Worm (Caenorhabditis elegans): ENCODE data around the gene scl-5.

The scl-5 gene

DNA sequence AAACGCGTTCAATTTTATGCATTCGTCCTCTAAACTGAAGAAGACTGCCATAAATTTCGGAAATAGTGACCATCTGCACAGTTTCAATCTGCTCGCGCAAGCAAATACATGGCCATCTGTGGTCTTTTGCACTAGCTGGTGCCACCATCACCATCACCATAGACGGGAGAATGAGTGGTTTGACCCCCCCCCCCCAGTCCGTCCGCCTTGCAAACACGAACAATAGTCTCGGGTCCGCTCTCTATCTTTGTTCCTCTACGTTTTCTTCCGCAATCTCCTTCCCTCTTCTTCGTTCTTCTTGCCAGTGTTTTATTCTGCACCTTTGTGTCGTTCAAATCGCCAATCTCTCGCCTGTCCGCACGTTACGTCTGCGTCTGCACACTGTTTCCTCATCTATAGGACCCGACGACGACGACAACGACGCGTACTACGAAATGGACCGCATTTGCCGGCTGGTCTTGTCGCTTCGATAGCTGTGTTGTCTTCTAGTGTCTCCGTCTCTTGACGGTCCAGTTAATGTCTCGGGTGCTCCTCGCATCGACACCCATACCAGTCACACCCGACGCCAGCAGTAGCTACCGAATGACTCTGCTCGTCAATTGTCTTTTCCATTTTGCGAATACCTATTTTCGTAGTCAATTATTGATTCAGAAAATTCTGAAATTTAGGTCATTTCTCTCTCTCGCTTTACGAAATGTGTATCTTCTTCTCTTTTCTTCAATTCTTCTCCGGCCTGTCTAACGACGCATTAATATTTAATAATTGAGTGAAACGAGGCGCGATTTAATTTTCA, 33.9 kb upstream of the scl-5 start (continued):
- TF ChIP-seq ceh-45 (GFP tag; IDR thresholded peaks at IDR 0.05) (no peak), nhr-232 (tag; optimal IDR thresholded peaks at IDR 0.05) (no peak), T23F11.4 (GFP tag; optimal IDR thresholded peaks at IDR 0.05) (no peak), ceh-14 (tag; optimal IDR thresholded peaks at IDR 0.05) (no peak), ceh-30 (tag; optimal IDR thresholded peaks at IDR 0.05) (no peak), madf-2 (tag; optimal IDR thresholded peaks at IDR 0.05) (peak; percentile 41), ref-2 (tag; optimal IDR thresholded peaks at IDR 0.05) (peak; percentile 59), che-1 (tag; optimal IDR thresholded peaks at IDR 0.05) (peak; percentile 32), elt-2 (tag; optimal IDR thresholded peaks at IDR 0.05) (peak; percentile 1), ceh-22 (tag; optimal IDR thresholded peaks at IDR 0.05) (no peak), hlh-15 (tag; optimal IDR thresholded peaks at IDR 0.05) (no peak), eyg-1 (tag; optimal IDR thresholded peaks at IDR 0.05) (no peak), fax-1 (tag; optimal IDR thresholded peaks at IDR 0.05) (peak; percentile 40), tbx-2 (tag; optimal IDR thresholded peaks at IDR 0.05) (peak; percentile 35), dmd-4 (tag; optimal IDR thresholded peaks at IDR 0.05; ENCODE audit: borderline replicate concordance) (no peak), syd-9 (tag; optimal IDR thresholded peaks at IDR 0.05) (no peak), pax-1 (tag; optimal IDR thresholded peaks at IDR 0.05) (no peak), C38D4.7 (GFP tag; optimal IDR thresholded peaks at IDR 0.05) (no peak), zip-5 (tag; optimal IDR thresholded peaks at IDR 0.05) (no peak), gmeb-2 (tag; optimal IDR thresholded peaks at IDR 0.05) (no peak), unc-86 (tag; optimal IDR thresholded peaks at IDR 0.05) (peak; percentile 16), Y22D7AL.16 (tag; optimal IDR thresholded peaks at IDR 0.05) (no peak), elt-4 (tag; optimal IDR thresholded peaks at IDR 0.05) (no peak), sdc-2 (tag; optimal IDR thresholded peaks at IDR 0.05) (peak; percentile 49), nhr-11 (tag; optimal IDR thresholded peaks at IDR 0.05) (no peak), npax-4 (tag; optimal IDR thresholded peaks at IDR 0.05) (no peak), ceh-48 (tag; optimal IDR thresholded peaks at IDR 0.05) (no peak), nfya-1 (tag; optimal IDR thresholded peaks at IDR 0.05) (peak; percentile 47), F13H6.1 (tag; optimal IDR thresholded peaks at IDR 0.05) (no peak), pag-3 (tag; optimal IDR thresholded peaks at IDR 0.05; ENCODE audit: borderline replicate concordance) (no peak), lim-6 (tag; optimal IDR thresholded peaks at IDR 0.05) (no peak), ceh-24 (tag; optimal IDR thresholded peaks at IDR 0.05) (no peak), hlh-13 (GFP tag; optimal IDR thresholded peaks at IDR 0.05) (no peak), pat-9 (tag; optimal IDR thresholded peaks at IDR 0.05) (no peak), pros-1 (tag; optimal IDR thresholded peaks at IDR 0.05) (no peak), ceh-2 (tag; optimal IDR thresholded peaks at IDR 0.05) (peak; percentile 16), odd-2 (tag; optimal IDR thresholded peaks at IDR 0.05) (no peak), ceh-34 (tag; optimal IDR thresholded peaks at IDR 0.05) (peak; percentile 41), hlh-6 (tag; optimal IDR thresholded peaks at IDR 0.05) (peak; percentile 66), rnt-1 (tag; optimal IDR thresholded peaks at IDR 0.05) (peak; percentile 45), sox-4 (tag; optimal IDR thresholded peaks at IDR 0.05) (no peak), pha-2 (tag; optimal IDR thresholded peaks at IDR 0.05) (no peak), ttx-3 (tag; optimal IDR thresholded peaks at IDR 0.05) (no peak), fkh-10 (GFP tag; optimal IDR thresholded peaks at IDR 0.05) (no peak), lin-11 (tag; optimal IDR thresholded peaks at IDR 0.05) (no peak), pha-4 (tag; optimal IDR thresholded peaks at IDR 0.05) (no peak), K02D7.2 (tag; optimal IDR thresholded peaks at IDR 0.05) (no peak), ceh-18 (tag; optimal IDR thresholded peaks at IDR 0.05) (no peak), fkh-6 (tag; optimal IDR thresholded peaks at IDR 0.05) (no peak)
